Fruit fly (Drosophila melanogaster): ENCODE measurements around the gene CG11658.

- TF ChIP-seq chm (GFP tag; IDR thresholded peaks at IDR 0.05) (peak; percentile 88), CG9727 (GFP tag; optimal IDR thresholded peaks at IDR 0.05) (peak; percentile 90), Sox102F (GFP tag; optimal IDR thresholded peaks at IDR 0.05) (peak; percentile 87), CG12104 (GFP tag; optimal IDR thresholded peaks at IDR 0.05) (peak; percentile 80), Pdp1 (GFP tag; optimal IDR thresholded peaks at IDR 0.05) (peak; percentile 75 to 96), Ravus (GFP tag; IDR thresholded peaks at IDR 0.05) (peak; percentile 14; the same call in 1 of the 2 replicates), CG17385 (GFP tag; optimal IDR thresholded peaks at IDR 0.05) (peak; percentile 76)
Measured at dm6 chr3L:11696294-11697116, 11.8 kb downstream of the CG11658 start, which contains the start of gene Dph1.

Measured in whole organism, embryonic.